Fruit fly (Drosophila melanogaster): Measurements from ENCODE around the gene CG2614.

Gene CG2614

dm6 chr2L:20674718-20675117 lies 18.5 kb downstream of the CG2614 start:
- TF ChIP-seq CG8478 (optimal IDR thresholded peaks at IDR 0.05) (no peak), CTCF (optimal IDR thresholded peaks at IDR 0.05) (no peak)

- TF ChIP-seq CTCF (optimal IDR thresholded peaks at IDR 0.05) (no peak), CG8478 (optimal IDR thresholded peaks at IDR 0.05) (no peak)
Measured at dm6 chr2L:20675875-20676274, 19.6 kb downstream of the CG2614 start, which contains the start of the genes CG31678 and IKKepsilon. TSS of gene CG31678 (minus strand) at chr2L:20675941. TSS of gene IKKepsilon (plus strand) at chr2L:20676045.

dm6 chr2L:20681648-20682098 lies 25.4 kb downstream of the CG2614 start, which contains the start of gene Cen:
TSS of gene Cen (minus strand) at chr2L:20681846.
- TF ChIP-seq CG8478 (optimal IDR thresholded peaks at IDR 0.05) (no peak), CTCF (optimal IDR thresholded peaks at IDR 0.05) (no peak)

- no peak for TF ChIP-seq CG8478 (optimal IDR thresholded peaks at IDR 0.05)
- no peak for TF ChIP-seq CTCF (optimal IDR thresholded peaks at IDR 0.05)
Measured at dm6 chr2L:20682136-20682733, 26.0 kb downstream of the CG2614 start, which contains the start of gene CG2617. TSS of gene CG2617 (plus strand) at chr2L:20682368.

dm6 chr2L:20688722-20689121 lies 32.5 kb downstream of the CG2614 start:
- TF ChIP-seq CTCF (optimal IDR thresholded peaks at IDR 0.05), result no peak
- TF ChIP-seq CG8478 (optimal IDR thresholded peaks at IDR 0.05), result no peak

dm6 chr2L:20690055-20690454 lies 33.8 kb downstream of the CG2614 start:
- TF ChIP-seq CTCF (optimal IDR thresholded peaks at IDR 0.05) (no peak), CG8478 (optimal IDR thresholded peaks at IDR 0.05) (no peak)

dm6 chr2L:20695066-20695465 lies 38.8 kb downstream of the CG2614 start:
- no peak for TF ChIP-seq CG8478 (optimal IDR thresholded peaks at IDR 0.05)
- TF ChIP-seq CTCF (optimal IDR thresholded peaks at IDR 0.05), result no peak

- TF ChIP-seq CG8478 (optimal IDR thresholded peaks at IDR 0.05) (no peak), CTCF (optimal IDR thresholded peaks at IDR 0.05) (no peak)
Measured at dm6 chr2L:20700534-20701239, 44.5 kb downstream of the CG2614 start.

- TF ChIP-seq CTCF (optimal IDR thresholded peaks at IDR 0.05) (no peak), CG8478 (optimal IDR thresholded peaks at IDR 0.05) (no peak)
Measured at dm6 chr2L:20704511-20705266, 48.5 kb downstream of the CG2614 start.

dm6 chr2L:20705869-20706368 lies 49.7 kb downstream of the CG2614 start:
- no peak for TF ChIP-seq CG8478 (optimal IDR thresholded peaks at IDR 0.05)
- no peak for TF ChIP-seq CTCF (optimal IDR thresholded peaks at IDR 0.05)

Data from S2 (cell line).